Worm (Caenorhabditis elegans) whole organism, L1 larva: ENCODE measurements around the gene ard-1.
A peak's percentile ranks its signal among the peaks of the same experiment; 100 is the strongest.

ENCODE experiments used
- C04F5.9 ChIP-seq: sonication (generic microtip); optimal IDR thresholded peaks from 2 replicates; lab custom pipeline; 2016; ENCODE audit warnings: missing genetic modification characterization, missing compliant biosample characterization
- C34B4.2 ChIP-seq: sonication (generic microtip); optimal IDR thresholded peaks from 2 replicates; lab custom pipeline; 2017; ENCODE audit warnings: mild to moderate bottlenecking, missing genetic modification characterization, missing compliant biosample characterization
- aha-1 ChIP-seq: fragments of 150-350 bp; optimal IDR thresholded peaks from 2 replicates; lab custom pipeline; 2014; ENCODE audit warnings: missing biosample characterization, missing genetic modification characterization
- ama-1 ChIP-seq: fragments of 150-350 bp; optimal IDR thresholded peaks from 2 replicates; lab custom pipeline; 2014
- ceh-82 ChIP-seq, 3 experiments: fragments of 150-350 bp in 1 of 3; sonication (generic microtip) in 2 of 3; optimal IDR thresholded peaks; 2 replicates each; lab custom pipeline; 2014 to 2017; ENCODE audit warnings: missing biosample characterization in 3 of 3, missing genetic modification characterization in 3 of 3
- ceh-88 ChIP-seq: fragments of 200-800 bp; sonication (Bioruptor generic); IDR thresholded peaks from 2 replicates; pipeline ENCODE4 v1.3.6; 2022; ENCODE audit warnings: missing genetic modification characterization, missing compliant biosample characterization
- egl-13 ChIP-seq: sonication (generic microtip); optimal IDR thresholded peaks from 2 replicates; lab custom pipeline; 2016; ENCODE audit warnings: missing genotype, missing genetic modification reagents, missing genetic modification characterization, missing compliant biosample characterization
- egl-27 ChIP-seq, 2 experiments: fragments of 150-350 bp in 1 of 2; sonication (generic microtip); optimal IDR thresholded peaks; 3 replicates each; lab custom pipeline; 2017 to 2018; ENCODE audit warnings: missing biosample characterization in 2 of 2, missing genetic modification characterization in 2 of 2, missing genetic modification reagents in 2 of 2
- elt-2 ChIP-seq: sonication (generic microtip); optimal IDR thresholded peaks from 2 replicates; lab custom pipeline; 2016; ENCODE audit warnings: missing genetic modification characterization, mild to moderate bottlenecking, inconsistent platforms, missing compliant biosample characterization, missing genetic modification reagents
- elt-3 ChIP-seq, 6 experiments: fragments of 150-350 bp in 1 of 6; sonication (generic microtip); optimal IDR thresholded peaks; 2 replicates each; lab custom pipeline; 2017 to 2018; ENCODE audit warnings: missing biosample characterization in 6 of 6, missing genetic modification characterization in 6 of 6, inconsistent platforms in 1 of 6
- fkh-8 ChIP-seq: sonication (generic microtip); optimal IDR thresholded peaks from 2 replicates; lab custom pipeline; 2016; ENCODE audit warnings: mild to moderate bottlenecking, missing genetic modification characterization, missing compliant biosample characterization
- fos-1 ChIP-seq: fragments of 150-350 bp; optimal IDR thresholded peaks from 2 replicates; lab custom pipeline; 2014; ENCODE audit warnings: missing biosample characterization, missing genetic modification characterization
- grh-1 ChIP-seq: fragments of 200-800 bp; sonication (Bioruptor generic); IDR thresholded peaks from 2 replicates; pipeline ENCODE4 v1.3.6; 2022; ENCODE audit warnings: missing genetic modification reagents, missing genetic modification characterization, missing compliant biosample characterization
- hlh-17 ChIP-seq: fragments of 200-800 bp; sonication (Bioruptor generic); optimal IDR thresholded peaks from 2 replicates; lab custom pipeline; 2018; ENCODE audit warnings: missing genetic modification characterization, mild to moderate bottlenecking, missing compliant biosample characterization, moderate library complexity, borderline replicate concordance
- hlh-4 ChIP-seq: sonication (generic microtip); optimal IDR thresholded peaks from 2 replicates; lab custom pipeline; 2016; ENCODE audit warnings: mild to moderate bottlenecking, missing genetic modification characterization, missing compliant biosample characterization
- irx-1 ChIP-seq: sonication (generic microtip); optimal IDR thresholded peaks from 2 replicates; lab custom pipeline; 2016; ENCODE audit warnings: missing genetic modification characterization, missing compliant biosample characterization
- isw-1 ChIP-seq: fragments of 200-800 bp; sonication (Bioruptor generic); IDR thresholded peaks from 2 replicates; pipeline ENCODE4 v1.3.6; 2022; ENCODE audit warnings: missing genetic modification characterization, missing compliant biosample characterization
- jun-1 ChIP-seq: fragments of 150-350 bp; optimal IDR thresholded peaks from 2 replicates; lab custom pipeline; 2014; ENCODE audit warnings: missing biosample characterization, missing genetic modification reagents, missing genetic modification characterization
- lin-13 ChIP-seq: fragments of 150-350 bp; optimal IDR thresholded peaks from 2 replicates; lab custom pipeline; 2014; ENCODE audit warnings: missing biosample characterization, missing genetic modification reagents, missing genetic modification characterization
- lin-14 ChIP-seq: fragments of 200-800 bp; sonication (Bioruptor generic); optimal IDR thresholded peaks from 2 replicates; lab custom pipeline; 2018; ENCODE audit warnings: mild to moderate bottlenecking, missing genetic modification characterization, moderate library complexity, missing compliant biosample characterization
- lin-15B ChIP-seq: fragments of 150-350 bp; sonication (generic microtip); optimal IDR thresholded peaks from 3 replicates; lab custom pipeline; 2014; ENCODE audit warnings: missing biosample characterization, missing genetic modification characterization
- lin-35 ChIP-seq, 2 experiments: fragments of 150-350 bp; optimal IDR thresholded peaks; 2 replicates each; lab custom pipeline; 2014; ENCODE audit warnings: missing biosample characterization in 2 of 2, missing genetic modification characterization in 2 of 2, missing genetic modification reagents in 2 of 2
- lin-39 ChIP-seq: fragments of 150-350 bp; optimal IDR thresholded peaks from 2 replicates; lab custom pipeline; 2014; ENCODE audit warnings: missing biosample characterization, missing genetic modification reagents, missing genetic modification characterization
- lir-3 ChIP-seq: sonication (generic microtip); optimal IDR thresholded peaks from 2 replicates; lab custom pipeline; 2016; ENCODE audit warnings: mild to moderate bottlenecking, missing genetic modification characterization, moderate library complexity, missing compliant biosample characterization; ENCODE audit not compliant: poor library complexity
- mef-2 ChIP-seq: fragments of 150-350 bp; optimal IDR thresholded peaks from 2 replicates; lab custom pipeline; 2014; ENCODE audit warnings: missing biosample characterization, missing genetic modification characterization
- nhr-11 ChIP-seq: fragments of 150-350 bp; optimal IDR thresholded peaks from 2 replicates; lab custom pipeline; 2014; ENCODE audit warnings: missing biosample characterization, missing genetic modification characterization
- nhr-12 ChIP-seq: sonication (generic microtip); optimal IDR thresholded peaks from 2 replicates; lab custom pipeline; 2017; ENCODE audit warnings: missing biosample characterization, missing genetic modification characterization
- nhr-237 ChIP-seq: fragments of 150-350 bp; optimal IDR thresholded peaks from 2 replicates; lab custom pipeline; 2014; ENCODE audit warnings: missing biosample characterization, missing genetic modification characterization
- nhr-28 ChIP-seq: fragments of 150-350 bp; optimal IDR thresholded peaks from 2 replicates; lab custom pipeline; 2014; ENCODE audit warnings: missing biosample characterization, missing genetic modification characterization
- nhr-47 ChIP-seq: sonication (generic microtip); optimal IDR thresholded peaks from 2 replicates; lab custom pipeline; 2016; ENCODE audit warnings: mild to moderate bottlenecking, missing genetic modification characterization, moderate library complexity, missing compliant biosample characterization
- nhr-76 ChIP-seq: sonication (generic microtip); optimal IDR thresholded peaks from 2 replicates; lab custom pipeline; 2017; ENCODE audit warnings: missing biosample characterization, missing genetic modification characterization
- nhr-85 ChIP-seq: sonication (generic microtip); peaks from one replicate; lab custom pipeline; 2016; ENCODE audit warnings: missing genetic modification characterization, inconsistent platforms, missing compliant biosample characterization
- nhr-90 ChIP-seq: sonication (generic microtip); optimal IDR thresholded peaks from 2 replicates; lab custom pipeline; 2016; ENCODE audit warnings: mild to moderate bottlenecking, missing genetic modification characterization, missing compliant biosample characterization; ENCODE audit not compliant: poor library complexity
- pag-3 ChIP-seq: sonication (generic microtip); optimal IDR thresholded peaks from 2 replicates; lab custom pipeline; 2017; ENCODE audit warnings: missing genetic modification characterization, mild to moderate bottlenecking, missing compliant biosample characterization, antibody characterized with exemption, borderline replicate concordance; ENCODE audit not compliant: insufficient read depth
- pax-3 ChIP-seq: fragments of 200-800 bp; sonication (Bioruptor generic); optimal IDR thresholded peaks from 2 replicates; lab custom pipeline; 2018; ENCODE audit warnings: mild to moderate bottlenecking, missing genetic modification characterization, moderate library complexity, missing compliant biosample characterization
- pqm-1 ChIP-seq: sonication (generic microtip); optimal IDR thresholded peaks from 3 replicates; lab custom pipeline; 2017; ENCODE audit warnings: missing biosample characterization, missing genetic modification characterization
- rnt-1 ChIP-seq: sonication (generic microtip); optimal IDR thresholded peaks from 2 replicates; lab custom pipeline; 2016; ENCODE audit warnings: mild to moderate bottlenecking, missing genetic modification characterization, moderate library complexity, missing compliant biosample characterization
- skn-1 ChIP-seq: fragments of 150-350 bp; optimal IDR thresholded peaks from 2 replicates; lab custom pipeline; 2014; ENCODE audit warnings: missing biosample characterization, missing genetic modification characterization
- snpc-4 ChIP-seq: fragments of 150-350 bp; optimal IDR thresholded peaks from 2 replicates; lab custom pipeline; 2014; ENCODE audit warnings: missing biosample characterization, missing genetic modification characterization
- snu-23 ChIP-seq: sonication (generic microtip); optimal IDR thresholded peaks from 2 replicates; lab custom pipeline; 2016; ENCODE audit warnings: missing genetic modification characterization, missing compliant biosample characterization
- sox-4 ChIP-seq: sonication (generic microtip); optimal IDR thresholded peaks from 2 replicates; lab custom pipeline; 2016; ENCODE audit warnings: missing genetic modification characterization, missing compliant biosample characterization
- sup-37 ChIP-seq: fragments of 200-800 bp; sonication (Bioruptor generic); optimal IDR thresholded peaks from 2 replicates; lab custom pipeline; 2018; ENCODE audit warnings: mild to moderate bottlenecking, missing genetic modification characterization, missing compliant biosample characterization
- swsn-7 ChIP-seq: sonication (generic microtip); optimal IDR thresholded peaks from 2 replicates; lab custom pipeline; 2016; ENCODE audit warnings: missing genetic modification characterization, missing compliant biosample characterization
- unc-130 ChIP-seq: fragments of 150-350 bp; optimal IDR thresholded peaks from 2 replicates; lab custom pipeline; 2017; ENCODE audit warnings: missing biosample characterization, missing genetic modification characterization, inconsistent platforms
- unc-30 ChIP-seq: sonication (generic microtip); optimal IDR thresholded peaks from 2 replicates; lab custom pipeline; 2017; ENCODE audit warnings: missing biosample characterization, missing genetic modification characterization
- unc-62 ChIP-seq: fragments of 150-350 bp; optimal IDR thresholded peaks from 2 replicates; lab custom pipeline; 2014; ENCODE audit warnings: missing biosample characterization, missing genetic modification reagents, missing genetic modification characterization
- vab-15 ChIP-seq: sonication (generic microtip); optimal IDR thresholded peaks from 2 replicates; lab custom pipeline; 2017; ENCODE audit warnings: missing genotype, mild to moderate bottlenecking, missing genetic modification characterization, missing compliant biosample characterization
- xbp-1 ChIP-seq: sonication (generic microtip); optimal IDR thresholded peaks from 2 replicates; lab custom pipeline; 2016; ENCODE audit warnings: missing genetic modification characterization, missing compliant biosample characterization
- zip-4 ChIP-seq: fragments of 200-800 bp; sonication (Bioruptor generic); optimal IDR thresholded peaks from 2 replicates; lab custom pipeline; 2018; ENCODE audit warnings: mild to moderate bottlenecking, missing genetic modification characterization, moderate library complexity, missing compliant biosample characterization
- ztf-11 ChIP-seq, 2 experiments: sonication (generic microtip); optimal IDR thresholded peaks; 2 replicates each; lab custom pipeline; 2016 to 2017; ENCODE audit warnings: missing genetic modification characterization in 2 of 2, missing biosample characterization in 1 of 2, missing compliant biosample characterization in 1 of 2

The ard-1 gene

ce11 chrIV:11148788-11149366 is 17.8 kb downstream of the ard-1 start (continued):
- no peak for TF ChIP-seq snpc-4 (tag; lab: Kevin White, UChicago)
- no peak for TF ChIP-seq hlh-17 (GFP tag; lab: Kevin White, UChicago)
- no peak for TF ChIP-seq ztf-11 (tag; optimal IDR thresholded peaks at IDR 0.05; lab: Kevin White, UChicago)
- TF ChIP-seq unc-30 (tag; lab: Kevin White, UChicago): no peak
- no peak for TF ChIP-seq lin-39
- TF ChIP-seq grh-1: no peak
- TF ChIP-seq ceh-82 (tag; optimal IDR thresholded peaks at IDR 0.05; lab: Kevin White, UChicago): peak in 1 of 3 experiments; percentile 0
- no peak for TF ChIP-seq egl-13
- TF ChIP-seq lir-3: no peak
- TF ChIP-seq nhr-90 (tag; lab: Kevin White, UChicago): no peak
- TF ChIP-seq nhr-76: no peak
- no peak for TF ChIP-seq aha-1 (tag; lab: Kevin White, UChicago)
- no peak for TF ChIP-seq vab-15 (tag; lab: Kevin White, UChicago)
- no peak for TF ChIP-seq egl-27 (tag; optimal IDR thresholded peaks at IDR 0.05; lab: Kevin White, UChicago)
- TF ChIP-seq zip-4 (GFP tag; lab: Kevin White, UChicago): no peak
- no peak for TF ChIP-seq C34B4.2 (tag; lab: Kevin White, UChicago)
- no peak for TF ChIP-seq sox-4 (tag; lab: Kevin White, UChicago)
- TF ChIP-seq ceh-88 (GFP tag; lab: Robert Waterston, UW): no peak
- TF ChIP-seq nhr-47 (tag; lab: Kevin White, UChicago): no peak
- peak; percentile 36 for TF ChIP-seq rnt-1 (tag; lab: Kevin White, UChicago)
- no peak for TF ChIP-seq lin-13 (GFP tag; lab: Kevin White, UChicago)
- TF ChIP-seq nhr-237 (tag; lab: Kevin White, UChicago): no peak
- TF ChIP-seq lin-14 (GFP tag; lab: Kevin White, UChicago): peak; percentile 55
- TF ChIP-seq nhr-28 (tag; lab: Kevin White, UChicago): no peak
- TF ChIP-seq mef-2: no peak
- no peak for TF ChIP-seq hlh-4
- TF ChIP-seq lin-15B (tag; lab: Kevin White, UChicago): no peak
- no peak for TF ChIP-seq sup-37
- TF ChIP-seq nhr-12 (tag; lab: Kevin White, UChicago): no peak
- no peak for TF ChIP-seq swsn-7
- no peak for TF ChIP-seq ama-1 (lab: Kevin White, UChicago)
- peak in 1 of 2 experiments; percentile 23 for TF ChIP-seq lin-35 (GFP tag; optimal IDR thresholded peaks at IDR 0.05; lab: Kevin White, UChicago)
- TF ChIP-seq pax-3 (tag; lab: Kevin White, UChicago): peak; percentile 68
- TF ChIP-seq fkh-8 (tag; lab: Kevin White, UChicago): peak; percentile 49
- no peak for TF ChIP-seq fos-1 (tag; lab: Kevin White, UChicago)
- TF ChIP-seq jun-1 (tag; lab: Kevin White, UChicago): no peak
- TF ChIP-seq pag-3 (tag; lab: Kevin White, UChicago): peak; percentile 74
- TF ChIP-seq nhr-11 (tag; lab: Kevin White, UChicago): no peak
- no peak for TF ChIP-seq C04F5.9
- peak; percentile 51 for TF ChIP-seq snu-23
- no peak for TF ChIP-seq unc-130

DNA sequence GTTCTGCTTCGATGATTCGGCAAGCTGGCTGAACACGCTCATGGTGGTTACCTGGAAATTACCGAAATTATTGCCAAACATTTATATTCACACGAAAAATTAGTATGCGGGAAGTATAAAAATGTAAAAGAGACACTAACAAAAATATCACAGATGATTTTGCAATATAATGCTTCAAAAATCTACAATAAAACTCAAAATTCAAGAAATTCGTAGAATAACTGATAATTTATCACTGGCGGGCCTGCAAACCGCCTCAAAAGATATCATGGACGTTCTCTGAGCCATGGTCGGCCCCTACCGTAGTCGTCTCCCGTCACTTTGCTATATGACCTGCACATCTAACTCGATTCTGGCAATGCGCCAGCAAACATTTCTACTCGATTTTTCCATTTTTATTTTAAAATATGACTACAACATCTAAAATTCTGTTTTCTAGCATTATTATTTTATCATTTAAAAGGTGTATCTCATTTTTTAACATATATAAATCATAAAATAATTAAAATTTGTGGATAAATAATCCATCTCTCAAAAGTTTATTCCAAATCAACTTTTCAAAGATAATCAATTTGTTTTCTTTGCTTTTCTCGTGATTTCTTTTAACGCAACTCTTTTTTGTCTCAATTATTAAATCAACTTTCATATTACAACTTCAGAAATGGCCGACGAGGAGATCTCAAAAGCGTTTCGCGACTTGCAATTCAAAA is 18.5 kb downstream of the ard-1 start, which contains the start of the genes F01G4.6 and pfd-1:
Gene F01G4.6 (minus strand): TSS at position 51 of the 710 bp plus-strand sequence.
Gene pfd-1 (plus strand): TSS at position 660 of the 710 bp plus-strand sequence.
- peak; percentile 92 for TF ChIP-seq nhr-90 (tag; lab: Kevin White, UChicago)
- TF ChIP-seq ceh-88 (GFP tag; lab: Robert Waterston, UW): peak; percentile 91
- TF ChIP-seq nhr-85: peak; percentile 96
- TF ChIP-seq unc-62 (GFP tag; lab: Kevin White, UChicago): no peak
- peak; percentile 96 for TF ChIP-seq lin-14 (GFP tag; lab: Kevin White, UChicago)
- TF ChIP-seq elt-2 (tag; lab: Kevin White, UChicago): peak; percentile 84
- TF ChIP-seq ama-1 (lab: Kevin White, UChicago): peak; percentile 46
- TF ChIP-seq egl-13: peak; percentile 89
- TF ChIP-seq xbp-1 (tag; lab: Kevin White, UChicago): peak; percentile 98
- TF ChIP-seq nhr-28 (tag; lab: Kevin White, UChicago): no peak
- peak; percentile 88 for TF ChIP-seq skn-1 (tag; lab: Kevin White, UChicago)
- TF ChIP-seq pag-3 (tag; lab: Kevin White, UChicago): peak; percentile 71
- TF ChIP-seq isw-1 (GFP tag; lab: Robert Waterston, UW): peak; percentile 95
- peak; percentile 80 for TF ChIP-seq snpc-4 (tag; lab: Kevin White, UChicago)
- TF ChIP-seq lin-13 (GFP tag; lab: Kevin White, UChicago): peak; percentile 93
- peak; percentile 81 for TF ChIP-seq irx-1 (tag; lab: Kevin White, UChicago)
- TF ChIP-seq pqm-1: no peak
- TF ChIP-seq sox-4 (tag; lab: Kevin White, UChicago): peak; percentile 68
- TF ChIP-seq elt-3 (tag; optimal IDR thresholded peaks at IDR 0.05; lab: Kevin White, UChicago): peak; percentile 23 to 94 (median 83)
